Worm (Caenorhabditis elegans) whole organism, young adult: ENCODE results near the gene Y53F4B.27.

ENCODE experiments used
- B0261.1 ChIP-seq: sonication (generic microtip); optimal IDR thresholded peaks from 2 replicates; lab custom pipeline; 2016; ENCODE audit warnings: mild to moderate bottlenecking, missing genetic modification characterization, moderate library complexity, missing compliant biosample characterization
- F49E8.2 ChIP-seq: sonication (generic microtip); optimal IDR thresholded peaks from 3 replicates; lab custom pipeline; 2017; ENCODE audit warnings: missing genetic modification characterization, mild to moderate bottlenecking, missing compliant biosample characterization, antibody characterized with exemption, moderate library complexity; ENCODE audit not compliant: insufficient read depth
- Y56A3A.18 ChIP-seq: fragments of 200-800 bp; sonication (Bioruptor generic); IDR thresholded peaks from 2 replicates; pipeline ENCODE4 v1.3.6; 2022; ENCODE audit warnings: missing genetic modification reagents, missing genetic modification characterization, missing compliant biosample characterization
- aptf-3 ChIP-seq: fragments of 200-800 bp; sonication (Bioruptor generic); IDR thresholded peaks from 2 replicates; pipeline ENCODE4 v1.3.6; 2022; ENCODE audit warnings: missing genetic modification characterization, missing compliant biosample characterization
- attf-5 ChIP-seq: fragments of 200-800 bp; sonication (Bioruptor generic); optimal IDR thresholded peaks from 2 replicates; lab custom pipeline; 2018; ENCODE audit warnings: mild to moderate bottlenecking, missing genetic modification characterization, missing compliant biosample characterization
- attf-6 ChIP-seq: fragments of 200-800 bp; sonication (Bioruptor generic); IDR thresholded peaks from 2 replicates; pipeline ENCODE4 v1.3.6; 2022; ENCODE audit warnings: missing genetic modification reagents, missing genetic modification characterization, missing compliant biosample characterization
- ceh-40 ChIP-seq: fragments of 200-800 bp; sonication (Bioruptor generic); IDR thresholded peaks from 2 replicates; pipeline ENCODE4 v1.3.6; 2022; ENCODE audit warnings: missing genetic modification characterization, missing compliant biosample characterization
- him-1 ChIP-seq: sonication (generic microtip); optimal IDR thresholded peaks from 2 replicates; lab custom pipeline; 2016; ENCODE audit warnings: missing genotype, missing genetic modification reagents, missing genetic modification characterization, missing compliant biosample characterization
- hlh-12 ChIP-seq: sonication (generic microtip); optimal IDR thresholded peaks from 2 replicates; lab custom pipeline; 2016; ENCODE audit warnings: missing genetic modification characterization, missing compliant biosample characterization
- hmg-1.2 ChIP-seq: fragments of 200-800 bp; sonication (Bioruptor generic); IDR thresholded peaks from 2 replicates; pipeline ENCODE4 v1.3.6; 2022; ENCODE audit warnings: missing genetic modification reagents, missing genetic modification characterization, missing compliant biosample characterization
- lsy-27 ChIP-seq: sonication (generic microtip); optimal IDR thresholded peaks from 2 replicates; lab custom pipeline; 2017; ENCODE audit warnings: missing genetic modification characterization, mild to moderate bottlenecking, missing compliant biosample characterization, antibody characterized with exemption, missing genotype, borderline replicate concordance; ENCODE audit not compliant: insufficient read depth
- mes-4 ChIP-seq: sonication (generic microtip); optimal IDR thresholded peaks from 2 replicates; lab custom pipeline; 2016; ENCODE audit warnings: missing genotype, missing genetic modification characterization, missing compliant biosample characterization
- rcor-1 ChIP-seq: fragments of 200-800 bp; sonication (Bioruptor generic); IDR thresholded peaks from 2 replicates; pipeline ENCODE4 v1.3.6; 2022; ENCODE audit warnings: missing genetic modification reagents, missing genetic modification characterization, missing compliant biosample characterization
- snpc-1.1 ChIP-seq: sonication (generic microtip); optimal IDR thresholded peaks from 2 replicates; lab custom pipeline; 2017; ENCODE audit warnings: missing genetic modification characterization, mild to moderate bottlenecking, missing compliant biosample characterization, antibody characterized with exemption, moderate library complexity, missing genotype, missing genetic modification reagents; ENCODE audit not compliant: insufficient read depth

DNA sequence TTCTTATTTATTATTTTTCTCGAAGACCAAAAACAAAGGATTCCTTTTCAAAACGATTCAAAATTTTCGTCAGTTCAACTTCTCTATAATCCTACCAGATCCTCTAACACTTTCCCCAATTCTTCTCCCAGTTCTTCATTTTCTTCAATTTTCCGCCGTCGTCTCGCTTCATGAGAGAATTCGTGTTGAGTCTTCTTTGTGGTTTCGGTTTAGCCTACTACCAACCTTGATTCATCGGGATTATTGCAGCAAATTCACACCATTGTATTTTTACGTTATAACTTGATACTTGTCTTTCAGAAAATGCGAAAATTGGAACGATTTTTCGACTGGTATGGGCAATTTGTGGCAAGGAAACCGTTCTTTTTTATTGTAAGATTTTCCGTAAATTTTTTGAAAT is 12.2 kb downstream of the Y53F4B.27 start, which contains the start of gene ptr-20:
- no peak for TF ChIP-seq hlh-12 (tag; lab: Kevin White, UChicago)
- TF ChIP-seq rcor-1 (GFP tag; lab: Robert Waterston, UW) = no peak
- no peak for TF ChIP-seq Y56A3A.18 (GFP tag; lab: Robert Waterston, UW)
- TF ChIP-seq lsy-27 (tag; lab: Kevin White, UChicago) = no peak
- TF ChIP-seq aptf-3 (GFP tag; lab: Robert Waterston, UW) = no peak
- no peak for TF ChIP-seq F49E8.2
- no peak for TF ChIP-seq him-1 (tag; lab: Kevin White, UChicago)
- TF ChIP-seq attf-6 (GFP tag; lab: Robert Waterston, UW) = no peak
- no peak for TF ChIP-seq hmg-1.2 (GFP tag; lab: Robert Waterston, UW)
- no peak for TF ChIP-seq snpc-1.1 (tag; lab: Kevin White, UChicago)
- TF ChIP-seq mes-4 (tag; lab: Kevin White, UChicago) = no peak
- TF ChIP-seq attf-5 (GFP tag; lab: Kevin White, UChicago) = no peak
- TF ChIP-seq B0261.1 (tag; lab: Kevin White, UChicago) = no peak
- no peak for TF ChIP-seq ceh-40
